Worm (Caenorhabditis elegans) whole organism, midembryonic: ENCODE results near the gene F32D8.5.

Experiments
- T22C8.4 ChIP-seq: fragments of 200-800 bp; sonication (Bioruptor generic); IDR thresholded peaks from 2 replicates; pipeline ENCODE4 v1.3.6; 2022; ENCODE audit warnings: missing genetic modification characterization, missing compliant biosample characterization
- cog-1 ChIP-seq: sonication (generic microtip); optimal IDR thresholded peaks from 2 replicates; lab custom pipeline; 2016; ENCODE audit warnings: missing genetic modification characterization, missing compliant biosample characterization
- flt-1 ChIP-seq: fragments of 200-800 bp; sonication (Bioruptor generic); IDR thresholded peaks from 2 replicates; pipeline ENCODE4 v1.3.6; 2022; ENCODE audit warnings: missing genetic modification characterization, missing compliant biosample characterization
- klf-2 ChIP-seq: fragments of 200-800 bp; sonication (Bioruptor generic); conservative IDR thresholded peaks from 2 replicates; pipeline ENCODE4 v1.3.6; 2022; ENCODE audit warnings: missing genetic modification reagents, missing genetic modification characterization, missing compliant biosample characterization
- med-1 ChIP-seq: sonication (generic microtip); optimal IDR thresholded peaks from 2 replicates; lab custom pipeline; 2017; ENCODE audit warnings: missing genetic modification characterization, mild to moderate bottlenecking, missing compliant biosample characterization, antibody characterized with exemption, missing genetic modification reagents; ENCODE audit not compliant: insufficient read depth
- ref-1 ChIP-seq: fragments of 200-800 bp; sonication (Bioruptor generic); conservative IDR thresholded peaks from 2 replicates; pipeline ENCODE4 v1.3.6; 2022; ENCODE audit warnings: missing genetic modification reagents, missing genetic modification characterization, missing compliant biosample characterization
- tab-1 ChIP-seq: fragments of 200-800 bp; sonication (Bioruptor generic); IDR thresholded peaks from 2 replicates; pipeline ENCODE4 v1.3.6; 2022; ENCODE audit warnings: missing genetic modification characterization, missing compliant biosample characterization
- ztf-23 ChIP-seq: fragments of 200-800 bp; sonication (Bioruptor generic); IDR thresholded peaks from 2 replicates; pipeline ENCODE4 v1.3.6; 2022; ENCODE audit warnings: missing genetic modification reagents, missing genetic modification characterization, missing compliant biosample characterization
- ztf-29 ChIP-seq: fragments of 200-800 bp; sonication (Bioruptor generic); IDR thresholded peaks from 2 replicates; pipeline ENCODE4 v1.3.6; 2022; ENCODE audit warnings: missing genetic modification reagents, missing genetic modification characterization, missing compliant biosample characterization

Gene F32D8.5

DNA sequence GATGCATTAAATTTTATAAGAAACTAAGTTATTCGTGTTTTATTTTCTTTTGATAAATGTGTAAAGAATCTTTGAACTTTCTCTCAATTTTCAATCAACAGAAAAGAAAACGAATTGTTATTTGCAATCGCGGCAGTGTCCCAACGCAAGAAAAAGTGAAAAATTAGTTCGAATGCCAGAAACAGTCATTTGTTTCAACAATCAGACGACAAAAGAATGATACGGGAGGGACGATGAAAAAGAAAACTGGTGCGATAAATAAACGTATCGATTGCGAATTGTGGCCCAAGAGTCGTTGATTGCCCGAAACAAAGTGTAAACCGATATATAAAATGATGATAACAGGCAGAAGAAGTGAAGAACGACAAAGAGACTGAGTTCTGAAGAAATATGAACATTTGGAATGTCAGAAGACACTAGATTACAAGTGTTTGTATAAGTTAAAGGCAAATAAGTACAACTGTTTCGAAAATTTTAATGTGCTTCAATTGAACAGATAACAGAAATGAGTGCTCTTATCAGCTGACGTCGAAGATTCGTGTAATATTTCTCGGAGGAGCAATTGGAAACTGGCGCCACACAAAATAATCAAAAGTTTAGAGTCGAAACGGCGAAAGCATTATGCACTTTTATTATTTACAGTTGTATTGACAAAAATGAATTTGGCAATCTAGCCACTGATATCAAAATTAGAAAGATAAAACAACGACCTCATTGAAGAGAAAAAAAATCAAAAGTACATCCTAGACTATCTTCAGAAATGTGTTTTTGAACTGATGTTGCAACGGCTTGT is 16.6 kb upstream of the F32D8.5 start:
- TF ChIP-seq tab-1 (no peak), T22C8.4 (no peak), flt-1 (GFP tag; lab: Robert Waterston, UW) (no peak), med-1 (no peak), klf-2 (no peak), ref-1 (no peak), ztf-29 (no peak), cog-1 (tag; lab: Kevin White, UChicago) (no peak)

DNA sequence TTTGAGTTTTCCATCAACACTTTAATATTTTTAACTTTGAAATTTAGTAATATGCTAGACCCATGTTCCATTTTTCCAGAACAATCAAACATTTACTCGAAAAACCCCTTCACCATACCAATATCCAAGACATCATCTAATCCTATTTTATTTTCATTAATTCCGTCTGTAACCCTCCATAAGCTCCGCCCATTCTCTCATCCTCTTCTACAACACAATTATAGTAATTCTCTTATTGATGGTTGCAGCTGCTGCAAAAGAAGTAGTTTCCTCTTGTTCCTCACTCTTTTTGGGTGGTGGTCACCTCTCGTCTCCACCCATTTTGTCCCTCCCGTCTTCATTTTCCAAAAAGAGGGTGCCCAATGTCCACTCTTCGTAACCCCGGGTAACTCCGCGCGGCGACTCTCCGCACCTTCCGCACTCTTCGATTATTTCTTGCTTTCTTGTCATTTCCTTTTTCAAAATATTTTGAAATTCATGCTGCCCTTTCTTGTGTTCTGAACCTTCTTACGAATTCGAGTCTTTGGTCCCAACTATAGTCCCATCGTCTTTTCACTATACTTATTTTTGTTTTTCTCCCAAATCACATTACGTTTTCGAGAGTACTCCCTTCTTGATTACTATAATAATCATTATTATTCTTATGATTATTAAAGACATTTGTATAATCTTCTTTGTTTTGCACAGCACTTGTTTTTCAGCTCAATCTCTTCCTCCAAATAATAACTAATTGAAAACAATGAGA is 14.3 kb upstream of the F32D8.5 start, which contains the start of gene F32D8.1:
Gene F32D8.1 (plus strand): TSS at position 695 of the 745 bp plus-strand sequence.
- TF ChIP-seq cog-1 (tag; lab: Kevin White, UChicago), result no peak
- no peak for TF ChIP-seq T22C8.4
- no peak for TF ChIP-seq med-1
- TF ChIP-seq flt-1 (GFP tag; lab: Robert Waterston, UW), result no peak
- no peak for TF ChIP-seq ref-1

DNA sequence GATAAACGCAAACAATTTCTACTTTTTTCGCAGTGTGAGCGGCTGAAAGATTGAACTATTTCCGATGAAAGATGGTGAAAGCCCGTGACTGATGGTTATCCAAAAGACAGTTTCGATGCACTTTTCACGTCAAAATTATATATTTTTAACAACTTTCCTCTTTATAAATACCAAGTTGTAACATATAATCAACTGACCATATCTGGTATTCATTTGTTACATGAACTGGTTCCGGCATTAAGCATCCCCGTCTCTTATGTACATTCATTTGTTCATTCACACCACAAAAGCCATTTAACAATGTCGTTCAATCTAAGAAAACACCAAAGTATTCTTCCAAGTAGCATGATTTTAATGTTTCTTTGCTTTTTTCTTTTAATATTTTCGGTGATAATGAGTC is 11.1 kb upstream of the F32D8.5 start, which contains the start of gene F32D8.2:
Gene F32D8.2 (plus strand): TSS at position 301 of the 400 bp plus-strand sequence.
- TF ChIP-seq flt-1 (GFP tag; lab: Robert Waterston, UW), result no peak
- no peak for TF ChIP-seq med-1
- no peak for TF ChIP-seq ztf-29
- no peak for TF ChIP-seq cog-1 (tag; lab: Kevin White, UChicago)
- TF ChIP-seq tab-1, result no peak
- no peak for TF ChIP-seq ztf-23 (GFP tag; lab: Robert Waterston, UW)
- no peak for TF ChIP-seq T22C8.4
- TF ChIP-seq ref-1, result no peak
- no peak for TF ChIP-seq klf-2

DNA sequence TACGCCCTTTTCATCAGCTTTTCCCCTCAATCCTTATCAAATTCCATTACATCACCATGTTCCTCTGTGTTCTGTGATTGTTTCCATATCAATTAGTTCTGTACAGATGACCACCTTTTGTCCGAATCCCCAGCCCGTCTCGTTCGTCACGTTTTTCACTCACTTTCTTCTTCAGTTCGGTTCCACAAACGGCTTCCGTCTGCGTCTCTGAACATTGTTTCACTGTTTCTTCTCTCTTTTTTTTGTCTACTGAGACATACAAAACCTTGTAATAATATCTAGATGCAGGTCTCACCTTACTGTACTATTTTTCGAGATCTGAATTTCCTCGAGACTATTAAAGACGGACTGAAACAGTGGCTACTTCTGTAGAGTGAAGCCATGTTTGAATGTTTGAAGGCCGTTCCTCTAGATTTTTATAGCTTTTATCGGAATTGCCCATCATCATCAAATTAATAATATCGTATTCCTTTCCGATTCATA is 8.2 kb upstream of the F32D8.5 start, which contains the start of gene F32D8.3:
Gene F32D8.3 (plus strand): TSS at position 433 of the 483 bp plus-strand sequence.
- TF ChIP-seq T22C8.4, result no peak
- no peak for TF ChIP-seq cog-1 (tag; lab: Kevin White, UChicago)
- no peak for TF ChIP-seq ref-1
- no peak for TF ChIP-seq med-1
- TF ChIP-seq ztf-23 (GFP tag; lab: Robert Waterston, UW), result no peak
- TF ChIP-seq tab-1, result no peak

DNA sequence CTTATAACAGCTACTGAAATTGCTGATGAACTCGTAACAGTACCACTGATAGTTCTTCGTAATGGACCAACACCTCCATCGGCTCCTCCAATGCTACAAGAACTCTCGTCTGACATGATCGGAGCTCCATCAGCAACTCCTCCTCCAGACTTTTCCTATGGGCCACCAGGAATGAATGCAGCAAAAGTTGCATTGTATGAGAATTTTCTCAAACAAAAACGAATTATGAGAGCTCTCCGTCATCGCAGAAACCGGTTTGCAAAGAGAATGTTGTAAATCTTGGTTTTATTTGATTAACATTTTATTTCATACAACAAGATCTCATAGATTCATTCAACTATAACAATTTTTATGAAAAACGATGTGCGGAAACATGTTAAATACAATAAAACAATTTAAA is 7.0 kb upstream of the F32D8.5 start:
- TF ChIP-seq med-1, result no peak
- no peak for TF ChIP-seq ref-1
- TF ChIP-seq ztf-23 (GFP tag; lab: Robert Waterston, UW), result no peak
- no peak for TF ChIP-seq klf-2
- TF ChIP-seq ztf-29, result no peak
- no peak for TF ChIP-seq tab-1
- no peak for TF ChIP-seq T22C8.4
- no peak for TF ChIP-seq flt-1 (GFP tag; lab: Robert Waterston, UW)
- no peak for TF ChIP-seq cog-1 (tag; lab: Kevin White, UChicago)

DNA sequence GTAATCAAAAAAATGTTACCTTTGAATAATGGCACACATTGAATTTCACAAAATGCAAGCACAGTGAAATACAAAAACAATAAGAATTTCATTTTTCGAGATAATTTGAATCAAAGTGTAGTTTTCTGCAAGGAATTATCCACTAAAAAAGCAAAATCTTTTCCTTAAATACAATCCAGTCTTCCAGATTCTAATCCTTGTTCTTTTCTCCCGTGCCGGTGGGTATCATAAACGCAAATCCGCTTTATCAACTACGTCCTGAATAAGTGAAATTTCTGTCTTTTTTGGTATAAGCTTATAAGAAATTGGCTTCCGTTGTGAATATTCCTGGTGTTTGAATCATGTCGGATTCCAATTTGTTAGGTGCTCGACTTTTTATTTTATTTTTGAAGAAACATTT is 6.4 kb upstream of the F32D8.5 start:
- no peak for TF ChIP-seq tab-1
- TF ChIP-seq flt-1 (GFP tag; lab: Robert Waterston, UW), result no peak
- no peak for TF ChIP-seq med-1
- TF ChIP-seq ref-1, result no peak
- no peak for TF ChIP-seq klf-2
- TF ChIP-seq T22C8.4, result no peak
- no peak for TF ChIP-seq ztf-29
- no peak for TF ChIP-seq cog-1 (tag; lab: Kevin White, UChicago)
- TF ChIP-seq ztf-23 (GFP tag; lab: Robert Waterston, UW), result no peak

DNA sequence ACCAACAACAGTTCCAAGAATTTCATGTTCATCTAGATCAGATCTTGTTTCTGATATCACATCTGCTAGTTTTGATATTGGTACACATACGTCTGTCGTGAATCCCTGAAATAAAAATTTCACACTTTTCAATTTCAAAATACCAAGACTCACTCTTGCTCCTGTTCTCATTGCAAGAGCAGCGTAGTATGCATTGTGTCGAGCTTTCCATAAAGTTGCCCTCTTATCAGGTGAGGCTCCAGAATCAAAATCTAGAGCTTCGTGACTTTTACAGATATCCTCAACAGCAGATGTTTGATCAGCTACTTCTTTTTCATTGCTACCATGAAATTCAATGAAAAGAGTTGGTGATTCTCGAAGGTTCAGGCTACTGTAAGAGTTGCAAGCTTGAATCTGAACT is 5.6 kb upstream of the F32D8.5 start, which contains the start of gene F32D8.11:
Gene F32D8.11 (minus strand): TSS at position 101 of the 400 bp plus-strand sequence.
- TF ChIP-seq med-1 (no peak), flt-1 (GFP tag; lab: Robert Waterston, UW) (no peak), tab-1 (no peak), ztf-23 (GFP tag; lab: Robert Waterston, UW) (no peak), T22C8.4 (no peak), ztf-29 (no peak), cog-1 (tag; lab: Kevin White, UChicago) (no peak), klf-2 (no peak), ref-1 (no peak)

DNA sequence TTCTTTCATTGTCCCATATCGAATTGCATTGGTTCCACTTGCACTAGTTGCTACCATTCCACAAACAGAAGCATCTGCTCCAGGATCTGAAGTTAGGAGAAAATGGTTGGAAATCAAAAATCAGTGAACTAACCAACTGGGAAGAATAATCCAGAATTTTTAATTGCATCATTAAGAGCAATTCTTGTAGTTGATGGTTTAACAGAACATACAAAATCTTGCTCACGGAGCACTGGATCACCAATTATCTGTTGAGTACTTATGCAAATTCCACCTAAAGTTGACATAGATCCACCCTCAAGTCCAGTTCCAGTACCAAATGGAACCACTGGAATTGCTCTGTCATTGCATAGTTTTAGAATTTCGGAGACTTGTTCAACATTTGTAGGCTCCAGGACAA is 4.8 kb upstream of the F32D8.5 start:
- no peak for TF ChIP-seq cog-1 (tag; lab: Kevin White, UChicago)
- TF ChIP-seq med-1, result no peak
- no peak for TF ChIP-seq flt-1 (GFP tag; lab: Robert Waterston, UW)
- TF ChIP-seq T22C8.4, result no peak
- no peak for TF ChIP-seq ztf-29
- TF ChIP-seq ztf-23 (GFP tag; lab: Robert Waterston, UW), result no peak
- no peak for TF ChIP-seq klf-2
- no peak for TF ChIP-seq tab-1
- no peak for TF ChIP-seq ref-1

DNA sequence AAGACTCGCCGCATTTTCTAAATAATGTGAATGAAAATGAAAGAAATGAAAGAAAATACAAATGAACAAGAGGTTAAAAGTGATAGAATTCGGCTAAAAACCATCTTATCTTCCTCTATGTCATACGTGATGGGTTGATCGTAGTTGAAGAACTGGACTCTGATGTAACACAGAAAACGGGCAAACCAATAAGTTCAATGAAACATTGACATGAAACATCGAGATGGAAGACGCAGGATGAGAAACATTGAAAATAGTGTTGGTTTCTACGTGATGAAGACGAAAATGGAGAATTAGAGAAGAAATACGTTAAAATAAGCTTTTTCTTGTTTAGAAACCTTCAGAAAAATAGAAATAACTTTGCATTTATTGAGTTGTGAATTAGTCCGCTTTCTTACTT is 3.6 kb upstream of the F32D8.5 start, which contains the start of gene F32D8.12:
Gene F32D8.12 (minus strand): TSS at position 48 of the 400 bp plus-strand sequence.
- TF ChIP-seq cog-1 (tag; lab: Kevin White, UChicago), result no peak

DNA sequence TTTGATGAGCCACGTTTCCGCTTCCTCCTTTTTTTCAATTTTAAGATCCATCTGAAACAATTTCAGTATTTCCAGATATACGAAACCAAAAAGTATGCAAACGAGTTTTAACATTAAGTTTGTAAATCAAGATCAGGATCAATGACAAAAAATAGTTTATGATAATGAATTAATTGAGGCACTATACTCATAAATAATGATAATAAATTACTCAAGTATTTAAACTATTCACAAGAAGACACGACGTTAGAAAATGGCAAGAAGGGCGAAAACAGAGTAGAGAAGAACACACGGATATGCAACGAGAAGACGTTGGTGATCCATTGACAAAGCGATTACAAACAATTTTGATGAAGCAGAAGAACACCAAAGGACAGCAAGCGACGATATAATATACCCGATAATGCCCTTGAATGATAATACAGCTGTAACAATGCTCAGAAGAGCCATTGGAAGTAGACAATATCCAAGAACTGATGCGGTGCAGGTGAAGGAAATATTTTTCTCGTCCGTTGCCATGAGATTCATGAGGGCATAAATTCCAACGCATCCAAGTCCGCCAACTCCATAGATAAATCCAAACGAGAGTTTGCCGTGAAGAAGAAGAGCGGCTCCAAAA is 981 bp upstream of the F32D8.5 start, which contains the start of gene F32D8.4:
Gene F32D8.4 (minus strand): TSS at position 51 of the 619 bp plus-strand sequence.
- TF ChIP-seq klf-2 (no peak), ztf-29 (no peak), tab-1 (no peak), cog-1 (tag; lab: Kevin White, UChicago) (no peak), flt-1 (GFP tag; lab: Robert Waterston, UW) (no peak)
